Worm (Caenorhabditis elegans) whole organism, L4 larva: ENCODE measurements around the gene sox-4.

Experiments used
- F10B5.3 ChIP-seq: sonication (generic microtip); optimal IDR thresholded peaks from 2 replicates; lab custom pipeline; 2016; ENCODE audit warnings: mild to moderate bottlenecking, missing genetic modification characterization, missing compliant biosample characterization
- F37D6.2 ChIP-seq: sonication (generic microtip); optimal IDR thresholded peaks from 2 replicates; lab custom pipeline; 2016; ENCODE audit warnings: mild to moderate bottlenecking, missing genetic modification characterization, missing compliant biosample characterization
- F44E2.7 ChIP-seq: fragments of 200-800 bp; sonication (Bioruptor generic); IDR thresholded peaks from 2 replicates; pipeline ENCODE4 v2.1.2; 2022; ENCODE audit warnings: missing genetic modification characterization, missing compliant biosample characterization
- Y75B8A.6 ChIP-seq: fragments of 200-800 bp; sonication (Bioruptor generic); IDR thresholded peaks from 2 replicates; pipeline ENCODE4 v1.3.6; 2022; ENCODE audit warnings: missing genetic modification reagents, missing genetic modification characterization, missing compliant biosample characterization
- aha-1 ChIP-seq: fragments of 150-350 bp; peaks from one replicate; lab custom pipeline; 2014; ENCODE audit warnings: missing biosample characterization, missing genetic modification characterization
- arid-1 ChIP-seq: fragments of 200-800 bp; sonication (Bioruptor generic); conservative IDR thresholded peaks from 2 replicates; pipeline ENCODE4 v1.3.6; 2022; ENCODE audit warnings: missing genetic modification reagents, missing genetic modification characterization, missing compliant biosample characterization
- ceh-20 ChIP-seq: fragments of 200-800 bp; sonication (Bioruptor generic); IDR thresholded peaks from 2 replicates; pipeline ENCODE4 v1.3.6; 2022; ENCODE audit warnings: missing genetic modification reagents, missing genetic modification characterization, missing compliant biosample characterization
- ceh-32 ChIP-seq: sonication (generic microtip); optimal IDR thresholded peaks from 2 replicates; lab custom pipeline; 2016; ENCODE audit warnings: mild to moderate bottlenecking, missing genetic modification characterization, missing compliant biosample characterization; ENCODE audit not compliant: poor library complexity
- ceh-44 ChIP-seq: fragments of 200-800 bp; sonication (Bioruptor generic); IDR thresholded peaks from 2 replicates; pipeline ENCODE4 v1.3.6; 2022; ENCODE audit warnings: missing genetic modification reagents, missing genetic modification characterization, missing compliant biosample characterization
- cey-2 ChIP-seq: sonication (generic microtip); optimal IDR thresholded peaks from 3 replicates; lab custom pipeline; 2017; ENCODE audit warnings: missing genetic modification characterization, mild to moderate bottlenecking, missing compliant biosample characterization, antibody characterized with exemption, borderline replicate concordance; ENCODE audit not compliant: insufficient read depth
- daf-19 ChIP-seq: fragments of 200-800 bp; sonication (Bioruptor generic); conservative IDR thresholded peaks from 2 replicates; pipeline ENCODE4 v1.3.6; 2022; ENCODE audit warnings: missing genetic modification characterization, missing compliant biosample characterization
- fkh-10 ChIP-seq: fragments of 150-350 bp; optimal IDR thresholded peaks from 2 replicates; lab custom pipeline; 2014; ENCODE audit warnings: missing biosample characterization, missing genetic modification reagents, missing genetic modification characterization
- hif-1 ChIP-seq, 2 experiments: sonication (generic microtip); optimal IDR thresholded peaks; 2 replicates each; lab custom pipeline; 2016 to 2017; ENCODE audit warnings: missing compliant biosample characterization in 2 of 2, missing genetic modification characterization in 2 of 2, missing genetic modification reagents in 2 of 2, missing genotype in 2 of 2, mild to moderate bottlenecking in 1 of 2
- hlh-11 ChIP-seq: fragments of 200-800 bp; sonication (Bioruptor generic); optimal IDR thresholded peaks from 2 replicates; lab custom pipeline; 2018; ENCODE audit warnings: mild to moderate bottlenecking, missing genetic modification characterization, missing compliant biosample characterization
- jun-1 ChIP-seq: fragments of 150-350 bp; optimal IDR thresholded peaks from 2 replicates; lab custom pipeline; 2014; ENCODE audit warnings: missing biosample characterization, missing genetic modification reagents, missing genetic modification characterization
- lim-7 ChIP-seq: fragments of 200-800 bp; sonication (Bioruptor generic); IDR thresholded peaks from 2 replicates; pipeline ENCODE4 v1.3.6; 2022; ENCODE audit warnings: missing genetic modification characterization, missing compliant biosample characterization
- lin-1 ChIP-seq: fragments of 200-800 bp; sonication (Bioruptor generic); IDR thresholded peaks from 2 replicates; pipeline ENCODE4 v1.3.6; 2022; ENCODE audit warnings: missing genetic modification reagents, missing genetic modification characterization, missing compliant biosample characterization
- lin-13 ChIP-seq: fragments of 150-350 bp; optimal IDR thresholded peaks from 2 replicates; lab custom pipeline; 2014; ENCODE audit warnings: missing biosample characterization, missing genetic modification reagents, missing genetic modification characterization
- lin-29 ChIP-seq: fragments of 200-800 bp; sonication (Bioruptor generic); IDR thresholded peaks from 2 replicates; pipeline ENCODE4 v1.3.6; 2022; ENCODE audit warnings: missing genetic modification reagents, missing genetic modification characterization, missing compliant biosample characterization
- lin-39 ChIP-seq: fragments of 150-350 bp; optimal IDR thresholded peaks from 2 replicates; lab custom pipeline; 2014; ENCODE audit warnings: missing biosample characterization, missing genetic modification reagents, missing genetic modification characterization
- madf-9 ChIP-seq: fragments of 200-800 bp; sonication (Bioruptor generic); conservative IDR thresholded peaks from 2 replicates; pipeline ENCODE4 v1.3.6; 2022; ENCODE audit warnings: missing genetic modification reagents, missing genetic modification characterization, missing compliant biosample characterization
- mep-1 ChIP-seq: fragments of 150-350 bp; sonication (generic microtip); optimal IDR thresholded peaks from 3 replicates; lab custom pipeline; 2014; ENCODE audit warnings: missing biosample characterization, missing genetic modification characterization
- mes-2 ChIP-seq: sonication (generic microtip); optimal IDR thresholded peaks from 2 replicates; lab custom pipeline; 2016; ENCODE audit warnings: missing genotype, mild to moderate bottlenecking, missing genetic modification characterization, missing compliant biosample characterization; ENCODE audit not compliant: poor library complexity, severe bottlenecking
- mxl-2 ChIP-seq: fragments of 200-800 bp; sonication (Bioruptor generic); conservative IDR thresholded peaks from 2 replicates; pipeline ENCODE4 v1.3.6; 2022; ENCODE audit warnings: missing genetic modification reagents, missing genetic modification characterization, missing compliant biosample characterization
- nhr-10 ChIP-seq: fragments of 150-350 bp; optimal IDR thresholded peaks from 2 replicates; lab custom pipeline; 2014; ENCODE audit warnings: missing biosample characterization, missing genetic modification characterization
- nhr-102 ChIP-seq: sonication (generic microtip); optimal IDR thresholded peaks from 2 replicates; lab custom pipeline; 2016; ENCODE audit warnings: mild to moderate bottlenecking, missing genetic modification characterization, moderate library complexity, missing compliant biosample characterization
- nhr-11 ChIP-seq: fragments of 150-350 bp; optimal IDR thresholded peaks from 2 replicates; lab custom pipeline; 2014; ENCODE audit warnings: missing biosample characterization, missing genetic modification characterization
- nhr-111 ChIP-seq: fragments of 200-800 bp; sonication (Bioruptor generic); optimal IDR thresholded peaks from 2 replicates; lab custom pipeline; 2018; ENCODE audit warnings: mild to moderate bottlenecking, missing genetic modification characterization, missing compliant biosample characterization
- nhr-237 ChIP-seq: sonication (generic microtip); optimal IDR thresholded peaks from 2 replicates; lab custom pipeline; 2017; ENCODE audit warnings: missing biosample characterization, missing genetic modification characterization
- nhr-25 ChIP-seq: sonication (generic microtip); optimal IDR thresholded peaks from 2 replicates; lab custom pipeline; 2017; ENCODE audit warnings: missing genetic modification characterization, mild to moderate bottlenecking, missing compliant biosample characterization, antibody characterized with exemption, moderate library complexity, borderline replicate concordance; ENCODE audit not compliant: insufficient read depth
- nhr-28 ChIP-seq: fragments of 150-350 bp; optimal IDR thresholded peaks from 2 replicates; lab custom pipeline; 2014; ENCODE audit warnings: missing biosample characterization, missing genetic modification characterization
- nhr-48 ChIP-seq: sonication (generic microtip); optimal IDR thresholded peaks from 2 replicates; lab custom pipeline; 2016; ENCODE audit warnings: mild to moderate bottlenecking, missing genetic modification characterization, missing compliant biosample characterization
- nhr-76 ChIP-seq: fragments of 150-350 bp; optimal IDR thresholded peaks from 2 replicates; lab custom pipeline; 2014; ENCODE audit warnings: missing biosample characterization, missing genetic modification characterization
- rbr-2 ChIP-seq: sonication (generic microtip); optimal IDR thresholded peaks from 2 replicates; lab custom pipeline; 2016; ENCODE audit warnings: missing genotype, missing genetic modification characterization, missing compliant biosample characterization
- saeg-2 ChIP-seq: fragments of 200-800 bp; sonication (Bioruptor generic); IDR thresholded peaks from 2 replicates; pipeline ENCODE4 v1.3.6; 2022; ENCODE audit warnings: missing genetic modification reagents, missing genetic modification characterization, missing compliant biosample characterization
- set-16 ChIP-seq: fragments of 200-800 bp; sonication (Bioruptor generic); IDR thresholded peaks from 2 replicates; pipeline ENCODE4 v1.3.6; 2022; ENCODE audit warnings: missing genetic modification reagents, missing genetic modification characterization, missing compliant biosample characterization
- snpc-1.2 ChIP-seq: fragments of 200-800 bp; sonication (Bioruptor generic); IDR thresholded peaks from 2 replicates; pipeline ENCODE4 v1.3.6; 2022; ENCODE audit warnings: missing genetic modification reagents, missing genetic modification characterization, missing compliant biosample characterization
- spr-1 ChIP-seq: sonication (generic microtip); optimal IDR thresholded peaks from 2 replicates; lab custom pipeline; 2016; ENCODE audit warnings: mild to moderate bottlenecking, missing genetic modification characterization, missing compliant biosample characterization
- tag-97 ChIP-seq: fragments of 200-800 bp; sonication (Bioruptor generic); IDR thresholded peaks from 2 replicates; pipeline ENCODE4 v1.3.6; 2022; ENCODE audit warnings: missing genetic modification characterization, missing compliant biosample characterization
- tra-1 ChIP-seq: fragments of 200-800 bp; sonication (Bioruptor generic); IDR thresholded peaks from 2 replicates; pipeline ENCODE4 v1.3.6; 2022; ENCODE audit warnings: missing genetic modification reagents, missing genetic modification characterization, missing compliant biosample characterization
- unc-130 ChIP-seq: sonication (generic microtip); optimal IDR thresholded peaks from 2 replicates; lab custom pipeline; 2016; ENCODE audit warnings: missing genetic modification reagents, missing genetic modification characterization, missing compliant biosample characterization
- unc-62 ChIP-seq, 3 experiments: fragments of 150-350 bp in 1 of 3; sonication (generic microtip); optimal IDR thresholded peaks in 2 of 3; peaks in 1 of 3; 1 replicate in 1 of 3; 2 replicates in 2 of 3; lab custom pipeline; 2014 to 2017; ENCODE audit warnings: missing biosample characterization in 3 of 3, missing genetic modification characterization in 3 of 3, missing genetic modification reagents in 3 of 3, missing genotype in 1 of 3
- zfp-2 ChIP-seq: sonication (generic microtip); optimal IDR thresholded peaks from 2 replicates; lab custom pipeline; 2016; ENCODE audit warnings: mild to moderate bottlenecking, missing genetic modification characterization, missing compliant biosample characterization
- zfp-3 ChIP-seq: fragments of 200-800 bp; sonication (Bioruptor generic); conservative IDR thresholded peaks from 2 replicates; pipeline ENCODE4 v1.3.6; 2022; ENCODE audit warnings: missing genetic modification reagents, missing genetic modification characterization, missing compliant biosample characterization
- zip-2 ChIP-seq: fragments of 150-350 bp; optimal IDR thresholded peaks from 2 replicates; lab custom pipeline; 2014; ENCODE audit warnings: missing biosample characterization, missing genetic modification characterization

sox-4 gene

DNA sequence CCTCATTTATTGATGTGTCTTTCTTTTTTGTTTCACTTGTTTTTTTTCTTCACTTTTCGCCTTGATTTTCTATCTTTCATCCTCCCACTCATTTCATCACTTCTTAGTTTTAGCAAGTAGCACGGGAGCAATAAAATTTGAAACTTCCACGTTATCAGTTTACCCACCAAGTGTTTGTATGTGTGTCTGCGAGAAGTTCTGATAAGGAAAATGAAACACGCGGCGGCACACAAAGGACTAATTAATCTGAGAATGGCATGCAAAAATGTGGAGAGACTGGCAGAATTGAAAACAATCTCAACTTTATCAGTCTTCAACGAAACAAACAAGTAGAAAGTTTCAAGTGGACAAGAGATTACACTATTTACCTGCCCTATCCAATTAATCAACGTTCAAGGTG lies 25.4 kb upstream of the sox-4 start (continued):
- TF ChIP-seq unc-130 (GFP tag; lab: Kevin White, UChicago) (no peak), lin-39 (tag; lab: Kevin White, UChicago) (no peak), jun-1 (tag; lab: Kevin White, UChicago) (no peak), nhr-111 (GFP tag; lab: Kevin White, UChicago) (no peak), zip-2 (no peak), nhr-11 (tag; lab: Kevin White, UChicago) (no peak), ceh-44 (no peak), nhr-48 (tag; lab: Kevin White, UChicago) (no peak), rbr-2 (tag; lab: Kevin White, UChicago) (no peak), mxl-2 (GFP tag; lab: Robert Waterston, UW) (no peak), nhr-102 (tag; lab: Kevin White, UChicago) (no peak), spr-1 (no peak), lin-29 (no peak)
- TF ChIP-seq, all 104 proteins: peak for 16

DNA sequence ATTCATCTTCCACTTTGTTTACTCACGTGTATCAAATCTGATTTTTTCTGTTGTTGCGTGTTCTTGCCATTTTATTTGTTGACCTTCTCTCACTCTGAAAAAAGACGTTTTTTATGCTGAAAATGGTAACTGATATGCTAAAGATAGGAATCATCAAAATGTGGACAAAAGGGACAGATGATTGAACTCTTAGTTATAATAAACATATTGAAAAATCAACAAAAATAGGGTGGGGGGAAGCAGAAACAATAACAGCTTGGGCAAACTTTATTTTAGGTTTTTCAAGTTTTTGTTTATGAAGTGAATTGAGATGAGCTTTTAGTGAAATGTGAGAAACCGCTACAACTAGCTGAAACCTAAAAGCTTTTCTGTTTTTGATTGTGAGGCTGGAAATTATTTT lies 24.1 kb upstream of the sox-4 start, which contains the start of gene F56B6.6:
Gene F56B6.6 (minus strand): TSS at position 101 of the 400 bp plus-strand sequence.
- TF ChIP-seq tag-97 (GFP tag; lab: Robert Waterston, UW) = no peak
- no peak for TF ChIP-seq arid-1 (GFP tag; lab: Robert Waterston, UW)
- TF ChIP-seq F10B5.3 = no peak
- no peak for TF ChIP-seq snpc-1.2 (GFP tag; lab: Robert Waterston, UW)
- TF ChIP-seq ceh-20 (GFP tag; lab: Robert Waterston, UW) = no peak
- TF ChIP-seq nhr-76 (tag; lab: Kevin White, UChicago) = no peak
- TF ChIP-seq hlh-11 (tag; lab: Kevin White, UChicago) = no peak
- no peak for TF ChIP-seq fkh-10 (GFP tag; lab: Kevin White, UChicago)
- no peak for TF ChIP-seq cey-2 (tag; lab: Kevin White, UChicago)
- no peak for TF ChIP-seq nhr-25
- TF ChIP-seq aha-1 (tag; lab: Kevin White, UChicago) = no peak
- TF ChIP-seq F37D6.2 (tag; lab: Kevin White, UChicago) = no peak
- no peak for TF ChIP-seq nhr-10 (tag; lab: Kevin White, UChicago)

DNA sequence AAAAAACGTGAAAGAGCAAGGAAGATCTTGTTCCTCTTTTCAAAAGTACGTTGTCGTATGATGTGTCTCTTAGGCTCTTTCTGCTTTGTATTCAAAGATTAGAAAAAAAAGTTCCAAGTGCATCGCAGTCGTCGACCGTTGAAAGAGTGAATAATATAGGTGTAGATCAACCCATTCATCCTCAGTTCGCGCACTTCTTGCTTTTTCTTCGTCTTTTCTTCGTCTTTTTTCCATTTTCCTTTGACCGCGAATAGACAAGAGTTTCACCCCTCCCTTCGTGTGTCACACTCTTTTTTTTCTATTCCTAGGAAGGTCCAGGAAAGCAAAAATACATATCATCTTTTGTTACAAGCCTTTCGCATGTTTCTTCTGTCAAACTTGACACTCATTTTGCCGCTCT lies 17.9 kb upstream of the sox-4 start:
- TF ChIP-seq aha-1 (tag; lab: Kevin White, UChicago) (peak; percentile 72), unc-62 (GFP tag; optimal IDR thresholded peaks at IDR 0.05 in 1 of 2; lab: Kevin White, UChicago) (peak in 1 of 2 experiments; percentile 91), unc-62 (tag; optimal IDR thresholded peaks at IDR 0.05; lab: Kevin White, UChicago) (no peak), ceh-32 (tag; lab: Kevin White, UChicago) (no peak)
- TF ChIP-seq, all 104 proteins: peak for 2

DNA sequence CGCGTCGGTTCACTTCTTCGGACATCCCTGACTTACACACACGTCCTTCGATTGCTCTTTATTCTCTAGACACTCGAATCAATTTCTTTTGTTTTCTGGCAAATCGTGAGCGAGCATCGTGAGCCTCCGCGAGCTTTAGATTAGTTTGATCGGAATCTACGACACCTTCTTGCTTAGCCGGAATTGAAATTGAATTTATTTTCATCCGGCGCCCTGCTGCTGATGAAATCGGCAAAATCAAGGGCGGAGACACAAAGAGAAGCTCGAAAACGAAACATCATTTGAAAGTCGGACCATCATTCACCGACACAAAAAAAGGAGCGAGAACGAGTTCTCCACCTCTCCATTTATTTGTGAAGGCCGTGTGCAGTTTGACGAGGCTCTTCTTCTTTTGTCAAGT lies 9.7 kb upstream of the sox-4 start, which contains the start of gene npr-16:
Gene npr-16 (plus strand): TSS at position 301 of the 400 bp plus-strand sequence.
- TF ChIP-seq zfp-2 (tag; lab: Kevin White, UChicago) = no peak
- TF ChIP-seq nhr-28 = no peak
- TF ChIP-seq F44E2.7 (GFP tag; lab: Robert Waterston, UW) = no peak
- no peak for TF ChIP-seq unc-130 (GFP tag; lab: Kevin White, UChicago)
- TF ChIP-seq zfp-3 (GFP tag; lab: Robert Waterston, UW) = no peak
- TF ChIP-seq mep-1 (tag; lab: Kevin White, UChicago) = no peak
- TF ChIP-seq, all 104 proteins: peak for 0

- TF ChIP-seq daf-19 = no peak
- no peak for TF ChIP-seq lin-13 (GFP tag; lab: Kevin White, UChicago)
- TF ChIP-seq hif-1 (tag; optimal IDR thresholded peaks at IDR 0.05; lab: Kevin White, UChicago) = no peak
- TF ChIP-seq ceh-20 (GFP tag; lab: Robert Waterston, UW) = no peak
- TF ChIP-seq lin-1 (GFP tag; lab: Robert Waterston, UW) = no peak
- no peak for TF ChIP-seq madf-9 (GFP tag; lab: Robert Waterston, UW)
- no peak for TF ChIP-seq tra-1
- no peak for TF ChIP-seq set-16
- TF ChIP-seq saeg-2 (GFP tag; lab: Robert Waterston, UW) = no peak
- no peak for TF ChIP-seq Y75B8A.6 (GFP tag; lab: Robert Waterston, UW)
- TF ChIP-seq mes-2 (tag; lab: Kevin White, UChicago) = no peak
- no peak for TF ChIP-seq lin-29
- TF ChIP-seq lim-7 = no peak
- TF ChIP-seq nhr-237 (tag; lab: Kevin White, UChicago) = no peak
These were observed 8.3 kb upstream of the sox-4 start for ce11 chrX:3517141-3517540.
